Worm (Caenorhabditis elegans) whole organism, L3 larva: ENCODE measurements around the gene tost-1.

Source experiments
- R02D3.7 ChIP-seq: fragments of 150-350 bp; optimal IDR thresholded peaks from 2 replicates; lab custom pipeline; 2014; ENCODE audit warnings: missing biosample characterization, missing genetic modification characterization
- ZK546.5 ChIP-seq: sonication (generic microtip); optimal IDR thresholded peaks from 2 replicates; lab custom pipeline; 2017; ENCODE audit warnings: missing biosample characterization, missing genetic modification characterization
- aly-2 ChIP-seq: fragments of 150-350 bp; optimal IDR thresholded peaks from 2 replicates; lab custom pipeline; 2014; ENCODE audit warnings: missing biosample characterization, missing genetic modification characterization
- ama-1 ChIP-seq: fragments of 150-350 bp; optimal IDR thresholded peaks from 2 replicates; lab custom pipeline; 2018
- ceh-16 ChIP-seq: sonication (generic microtip); optimal IDR thresholded peaks from 2 replicates; lab custom pipeline; 2017; ENCODE audit warnings: missing biosample characterization, missing genetic modification characterization
- ceh-28 ChIP-seq: fragments of 150-350 bp; optimal IDR thresholded peaks from 2 replicates; lab custom pipeline; 2014; ENCODE audit warnings: missing biosample characterization, missing genetic modification reagents, missing genetic modification characterization
- ceh-82 ChIP-seq: fragments of 150-350 bp; optimal IDR thresholded peaks from 2 replicates; lab custom pipeline; 2014; ENCODE audit warnings: missing biosample characterization, missing genetic modification characterization
- ceh-9 ChIP-seq: sonication (generic microtip); optimal IDR thresholded peaks from 2 replicates; lab custom pipeline; 2018; ENCODE audit warnings: missing biosample characterization, missing genetic modification characterization
- daf-12 ChIP-seq: fragments of 150-350 bp; optimal IDR thresholded peaks from 2 replicates; lab custom pipeline; 2014; ENCODE audit warnings: missing biosample characterization, missing genetic modification reagents, missing genetic modification characterization
- egl-27 ChIP-seq: sonication (generic microtip); optimal IDR thresholded peaks from 4 replicates; lab custom pipeline; 2017; ENCODE audit warnings: missing biosample characterization, missing genetic modification reagents, missing genetic modification characterization
- egl-5 ChIP-seq: fragments of 150-350 bp; optimal IDR thresholded peaks from 2 replicates; lab custom pipeline; 2017; ENCODE audit warnings: missing biosample characterization, missing genetic modification reagents, missing genetic modification characterization, inconsistent platforms
- elt-1 ChIP-seq: fragments of 150-350 bp; optimal IDR thresholded peaks from 2 replicates; lab custom pipeline; 2014; ENCODE audit warnings: missing biosample characterization, missing genetic modification characterization
- elt-2 ChIP-seq: sonication (generic microtip); optimal IDR thresholded peaks from 2 replicates; lab custom pipeline; 2016; ENCODE audit warnings: missing genetic modification reagents, mild to moderate bottlenecking, missing genetic modification characterization, missing compliant biosample characterization
- elt-3 ChIP-seq, 3 experiments: fragments of 150-350 bp in 1 of 3; sonication (generic microtip) in 2 of 3; optimal IDR thresholded peaks; 2 replicates in 2 of 3; 4 replicates in 1 of 3; lab custom pipeline; 2014 to 2017; ENCODE audit warnings: missing biosample characterization in 3 of 3, missing genetic modification characterization in 3 of 3
- eor-1 ChIP-seq, 2 experiments: fragments of 150-350 bp; optimal IDR thresholded peaks; 2 replicates each; lab custom pipeline; 2014 to 2018; ENCODE audit warnings: missing biosample characterization in 2 of 2, missing genetic modification characterization in 2 of 2
- fkh-10 ChIP-seq: sonication (generic microtip); optimal IDR thresholded peaks from 2 replicates; lab custom pipeline; 2017; ENCODE audit warnings: missing biosample characterization, missing genetic modification reagents, missing genetic modification characterization
- fkh-2 ChIP-seq: fragments of 150-350 bp; optimal IDR thresholded peaks from 2 replicates; lab custom pipeline; 2014; ENCODE audit warnings: missing biosample characterization, missing genetic modification reagents, missing genetic modification characterization
- fos-1 ChIP-seq: fragments of 150-350 bp; optimal IDR thresholded peaks from 2 replicates; lab custom pipeline; 2014; ENCODE audit warnings: missing biosample characterization, missing genetic modification characterization
- hmg-11 ChIP-seq: sonication (generic microtip); optimal IDR thresholded peaks from 2 replicates; lab custom pipeline; 2016; ENCODE audit warnings: missing genetic modification characterization, missing compliant biosample characterization
- jun-1 ChIP-seq: fragments of 150-350 bp; optimal IDR thresholded peaks from 2 replicates; lab custom pipeline; 2014; ENCODE audit warnings: missing biosample characterization, missing genetic modification reagents, missing genetic modification characterization
- lin-15B ChIP-seq: fragments of 150-350 bp; optimal IDR thresholded peaks from 2 replicates; lab custom pipeline; 2014; ENCODE audit warnings: missing biosample characterization, missing genetic modification characterization
- lin-39 ChIP-seq: fragments of 150-350 bp; optimal IDR thresholded peaks from 2 replicates; lab custom pipeline; 2018; ENCODE audit warnings: missing biosample characterization, missing genetic modification reagents, missing genetic modification characterization
- lsy-12 ChIP-seq: sonication (generic microtip); optimal IDR thresholded peaks from 2 replicates; lab custom pipeline; 2016; ENCODE audit warnings: mild to moderate bottlenecking, missing genetic modification characterization, missing compliant biosample characterization
- mdl-1 ChIP-seq: fragments of 150-350 bp; optimal IDR thresholded peaks from 2 replicates; lab custom pipeline; 2014; ENCODE audit warnings: missing biosample characterization, missing genetic modification characterization
- mml-1 ChIP-seq: fragments of 150-350 bp; sonication (generic microtip); optimal IDR thresholded peaks from 3 replicates; lab custom pipeline; 2014; ENCODE audit warnings: missing biosample characterization, missing genetic modification characterization
- nfya-1 ChIP-seq: sonication (generic microtip); optimal IDR thresholded peaks from 2 replicates; lab custom pipeline; 2017; ENCODE audit warnings: missing genetic modification characterization, mild to moderate bottlenecking, missing compliant biosample characterization, antibody characterized with exemption, moderate library complexity; ENCODE audit not compliant: insufficient read depth
- nhr-11 ChIP-seq: fragments of 150-350 bp; optimal IDR thresholded peaks from 2 replicates; lab custom pipeline; 2014; ENCODE audit warnings: missing biosample characterization, missing genetic modification characterization
- nhr-12 ChIP-seq: fragments of 150-350 bp; optimal IDR thresholded peaks from 2 replicates; lab custom pipeline; 2014; ENCODE audit warnings: missing biosample characterization, missing genetic modification characterization
- nhr-23 ChIP-seq: fragments of 150-350 bp; optimal IDR thresholded peaks from 2 replicates; lab custom pipeline; 2014; ENCODE audit warnings: missing biosample characterization, missing genetic modification reagents, missing genetic modification characterization
- nhr-237 ChIP-seq: fragments of 150-350 bp; optimal IDR thresholded peaks from 2 replicates; lab custom pipeline; 2014; ENCODE audit warnings: missing biosample characterization, missing genetic modification characterization
- nhr-25 ChIP-seq: sonication (generic microtip); optimal IDR thresholded peaks from 2 replicates; lab custom pipeline; 2017; ENCODE audit warnings: missing biosample characterization, missing genetic modification characterization
- nhr-28 ChIP-seq: fragments of 150-350 bp; optimal IDR thresholded peaks from 2 replicates; lab custom pipeline; 2014; ENCODE audit warnings: missing biosample characterization, missing genetic modification characterization
- nhr-43 ChIP-seq: sonication (generic microtip); optimal IDR thresholded peaks from 2 replicates; lab custom pipeline; 2016; ENCODE audit warnings: mild to moderate bottlenecking, missing genetic modification characterization, missing compliant biosample characterization; ENCODE audit not compliant: poor library complexity, severe bottlenecking
- nhr-67 ChIP-seq: fragments of 150-350 bp; optimal IDR thresholded peaks from 2 replicates; lab custom pipeline; 2014; ENCODE audit warnings: missing biosample characterization, missing genetic modification characterization
- nhr-76 ChIP-seq: fragments of 150-350 bp; sonication (generic microtip); optimal IDR thresholded peaks from 5 replicates; lab custom pipeline; 2014; ENCODE audit warnings: missing biosample characterization, missing genetic modification characterization
- nhr-77 ChIP-seq: fragments of 150-350 bp; optimal IDR thresholded peaks from 2 replicates; lab custom pipeline; 2014; ENCODE audit warnings: missing biosample characterization, missing genetic modification characterization
- pha-4 ChIP-seq: fragments of 150-350 bp; optimal IDR thresholded peaks from 2 replicates; lab custom pipeline; 2014; ENCODE audit warnings: missing biosample characterization, missing genetic modification reagents, missing genetic modification characterization
- pqm-1 ChIP-seq: fragments of 150-350 bp; optimal IDR thresholded peaks from 2 replicates; lab custom pipeline; 2017; ENCODE audit warnings: missing biosample characterization, missing genetic modification characterization, inconsistent platforms
- sea-2 ChIP-seq: fragments of 150-350 bp; sonication (generic microtip); optimal IDR thresholded peaks from 4 replicates; lab custom pipeline; 2014; ENCODE audit warnings: missing biosample characterization, missing genetic modification reagents, missing genetic modification characterization
- skn-1 ChIP-seq: fragments of 150-350 bp; optimal IDR thresholded peaks from 2 replicates; lab custom pipeline; 2014; ENCODE audit warnings: missing biosample characterization, missing genetic modification characterization
- snpc-4 ChIP-seq: fragments of 150-350 bp; optimal IDR thresholded peaks from 2 replicates; lab custom pipeline; 2014; ENCODE audit warnings: missing biosample characterization, missing genetic modification characterization
- tbx-2 ChIP-seq: sonication (generic microtip); optimal IDR thresholded peaks from 2 replicates; lab custom pipeline; 2016; ENCODE audit warnings: mild to moderate bottlenecking, missing genetic modification characterization, missing compliant biosample characterization
- unc-39 ChIP-seq: sonication (generic microtip); optimal IDR thresholded peaks from 4 replicates; lab custom pipeline; 2017; ENCODE audit warnings: missing biosample characterization, missing genetic modification characterization
- unc-62 ChIP-seq: fragments of 150-350 bp; sonication (generic microtip); optimal IDR thresholded peaks from 4 replicates; lab custom pipeline; 2014; ENCODE audit warnings: missing biosample characterization, missing genetic modification reagents, missing genetic modification characterization
- zag-1 ChIP-seq: fragments of 150-350 bp; optimal IDR thresholded peaks from 2 replicates; lab custom pipeline; 2014; ENCODE audit warnings: missing biosample characterization, missing genetic modification characterization
- ztf-11 ChIP-seq: fragments of 150-350 bp; optimal IDR thresholded peaks from 2 replicates; lab custom pipeline; 2014; ENCODE audit warnings: missing biosample characterization, missing genetic modification characterization
- ztf-4 ChIP-seq: fragments of 150-350 bp; optimal IDR thresholded peaks from 2 replicates; lab custom pipeline; 2014; ENCODE audit warnings: missing biosample characterization, missing genetic modification characterization

Gene tost-1

ce11 chrIII:4917077-4917476, 39.0 kb upstream of the tost-1 start, which contains the start of gene rars-1:
Gene rars-1, minus strand, starts transcription at chrIII:4917177.
- TF ChIP-seq elt-2 (tag; lab: Kevin White, UChicago): no peak
- TF ChIP-seq tbx-2 (tag; lab: Kevin White, UChicago): no peak
- no peak for TF ChIP-seq unc-39 (tag; lab: Kevin White, UChicago)
- no peak for TF ChIP-seq eor-1 (tag; optimal IDR thresholded peaks at IDR 0.05; lab: Kevin White, UChicago)
- no peak for TF ChIP-seq nhr-67 (tag; lab: Kevin White, UChicago)
- TF ChIP-seq fkh-2 (tag; lab: Kevin White, UChicago): no peak
- TF ChIP-seq nhr-76 (tag; lab: Kevin White, UChicago): no peak
- TF ChIP-seq nhr-11 (tag; lab: Kevin White, UChicago): no peak
- no peak for TF ChIP-seq sea-2 (GFP tag; lab: Kevin White, UChicago)
- no peak for TF ChIP-seq nhr-12 (tag; lab: Kevin White, UChicago)
- TF ChIP-seq mml-1: no peak
- no peak for TF ChIP-seq pha-4 (tag; lab: Kevin White, UChicago)
- no peak for TF ChIP-seq nhr-237 (tag; lab: Kevin White, UChicago)
- no peak for TF ChIP-seq nhr-23 (tag; lab: Kevin White, UChicago)
- TF ChIP-seq zag-1: no peak
- no peak for TF ChIP-seq R02D3.7 (tag; lab: Kevin White, UChicago)
- TF ChIP-seq egl-5: no peak

- TF ChIP-seq egl-5 (no peak), mml-1 (no peak), fkh-2 (tag; lab: Kevin White, UChicago) (no peak), jun-1 (tag; lab: Kevin White, UChicago) (no peak), ceh-9 (no peak), snpc-4 (tag; lab: Kevin White, UChicago) (no peak), ama-1 (lab: Kevin White, UChicago) (no peak), nhr-77 (no peak), eor-1 (tag; optimal IDR thresholded peaks at IDR 0.05; lab: Kevin White, UChicago) (no peak), nhr-43 (no peak), pha-4 (tag; lab: Kevin White, UChicago) (no peak), nhr-25 (no peak), nhr-12 (tag; lab: Kevin White, UChicago) (no peak)
Measured at ce11 chrIII:4913736-4914135, 35.6 kb upstream of the tost-1 start.

- peak; percentile 80 for TF ChIP-seq lin-15B
- TF ChIP-seq sea-2 (GFP tag; lab: Kevin White, UChicago): no peak
- TF ChIP-seq nhr-12 (tag; lab: Kevin White, UChicago): no peak
- no peak for TF ChIP-seq ceh-28 (tag; lab: Kevin White, UChicago)
- TF ChIP-seq nhr-77: no peak
- no peak for TF ChIP-seq ama-1 (lab: Kevin White, UChicago)
- TF ChIP-seq fkh-2 (tag; lab: Kevin White, UChicago): no peak
- TF ChIP-seq nhr-67 (tag; lab: Kevin White, UChicago): no peak
- TF ChIP-seq nhr-43: peak; percentile 90
- TF ChIP-seq nhr-237 (tag; lab: Kevin White, UChicago): no peak
- no peak for TF ChIP-seq eor-1 (tag; optimal IDR thresholded peaks at IDR 0.05; lab: Kevin White, UChicago)
- no peak for TF ChIP-seq zag-1
- no peak for TF ChIP-seq ceh-9
- peak; percentile 6 for TF ChIP-seq elt-2 (tag; lab: Kevin White, UChicago)
- TF ChIP-seq ztf-11: no peak
- no peak for TF ChIP-seq skn-1 (tag; lab: Kevin White, UChicago)
- TF ChIP-seq ceh-16 (tag; lab: Kevin White, UChicago): no peak
- TF ChIP-seq ZK546.5: no peak
- peak; percentile 71 for TF ChIP-seq pha-4 (tag; lab: Kevin White, UChicago)
- no peak for TF ChIP-seq fos-1 (tag; lab: Kevin White, UChicago)
- no peak for TF ChIP-seq daf-12 (tag; lab: Kevin White, UChicago)
- no peak for TF ChIP-seq nhr-11 (tag; lab: Kevin White, UChicago)
- TF ChIP-seq elt-3 (tag; optimal IDR thresholded peaks at IDR 0.05; lab: Kevin White, UChicago): no peak
- TF ChIP-seq egl-27: no peak
- no peak for TF ChIP-seq elt-1 (tag; lab: Kevin White, UChicago)
- no peak for TF ChIP-seq R02D3.7 (tag; lab: Kevin White, UChicago)
- TF ChIP-seq fkh-10 (GFP tag; lab: Kevin White, UChicago): no peak
- no peak for TF ChIP-seq nhr-76 (tag; lab: Kevin White, UChicago)
- no peak for TF ChIP-seq aly-2 (tag; lab: Kevin White, UChicago)
- TF ChIP-seq lin-39 (tag; lab: Kevin White, UChicago): no peak
- TF ChIP-seq snpc-4 (tag; lab: Kevin White, UChicago): peak; percentile 53
- TF ChIP-seq lsy-12: no peak
- no peak for TF ChIP-seq ztf-4 (tag; lab: Kevin White, UChicago)
- no peak for TF ChIP-seq mdl-1 (tag; lab: Kevin White, UChicago)
- TF ChIP-seq unc-39 (tag; lab: Kevin White, UChicago): no peak
- no peak for TF ChIP-seq nhr-25
- no peak for TF ChIP-seq mml-1
- TF ChIP-seq ceh-82 (tag; lab: Kevin White, UChicago): no peak
- peak; percentile 43 for TF ChIP-seq pqm-1 (tag; lab: Kevin White, UChicago)
- TF ChIP-seq hmg-11 (tag; lab: Kevin White, UChicago): peak; percentile 33
- TF ChIP-seq unc-62 (GFP tag; lab: Kevin White, UChicago): no peak
- no peak for TF ChIP-seq egl-5
- TF ChIP-seq nhr-23 (tag; lab: Kevin White, UChicago): peak; percentile 48
- TF ChIP-seq nfya-1 (tag; lab: Kevin White, UChicago): peak; percentile 65
- no peak for TF ChIP-seq nhr-28 (tag; lab: Kevin White, UChicago)
Measured at ce11 chrIII:4912317-4912716, 34.2 kb upstream of the tost-1 start, which contains the start of the genes F26F4.9 and cee-1. Gene F26F4.9, minus strand, starts transcription at chrIII:4912521. Gene cee-1, plus strand, starts transcription at chrIII:4912699.
